ENCODE assay signal across 4 worm cellular contexts in the genomic region with DNA sequence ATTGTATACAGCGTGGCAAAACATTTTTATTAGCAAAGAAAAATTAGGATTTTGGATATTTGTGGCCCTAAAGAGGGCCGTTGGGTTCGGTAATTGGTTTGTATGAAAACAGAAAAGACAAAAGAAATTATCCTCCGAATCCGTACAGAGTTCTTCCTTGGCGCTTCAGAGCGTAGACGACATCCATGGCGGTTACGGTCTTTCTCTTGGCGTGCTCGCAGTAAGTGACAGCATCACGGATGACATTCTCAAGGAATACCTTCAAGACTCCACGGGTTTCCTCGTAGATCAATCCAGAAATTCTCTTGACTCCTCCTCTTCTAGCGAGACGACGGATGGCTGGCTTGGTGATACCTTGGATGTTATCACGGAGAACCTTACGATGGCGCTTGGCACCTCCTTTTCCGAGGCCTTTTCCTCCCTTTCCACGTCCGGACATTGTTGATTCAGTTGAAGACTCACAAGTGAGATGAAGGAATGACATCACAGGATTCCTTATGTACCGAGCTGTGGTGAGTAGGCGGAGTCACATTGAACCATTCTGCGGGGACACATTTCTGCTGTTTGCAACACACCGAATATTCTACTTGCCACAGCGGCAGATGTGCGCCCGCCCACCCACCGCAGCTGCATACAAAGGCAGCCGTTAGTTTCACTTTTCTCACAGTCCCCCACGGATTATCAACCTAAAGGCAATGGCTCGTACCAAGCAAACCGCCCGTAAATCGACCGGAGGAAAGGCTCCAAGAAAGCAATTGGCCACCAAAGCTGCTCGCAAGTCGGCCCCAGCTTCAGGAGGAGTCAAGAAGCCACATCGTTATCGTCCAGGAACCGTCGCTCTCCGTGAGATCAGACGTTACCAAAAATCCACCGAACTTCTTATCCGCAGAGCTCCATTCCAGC.
TF ChIP-seq lines count a peak whose summit lies in the region.

A gene (minus strand): TSS at position 439 of the 903 bp plus-strand sequence.
A gene (plus strand): TSS at position 696 of the 903 bp plus-strand sequence.

TF ChIP-seq in whole organism, L1 larva, 84 proteins besides CTCF, POLR2A, EP300 and RAD21 (continued from another document and continues in another):
- TF ChIP-seq Y116A8C.19 (tag; optimal IDR thresholded peaks at IDR 0.05; lab: Kevin White, UChicago; ENCODE audit: borderline replicate concordance) = no peak
- TF ChIP-seq vab-15 (tag; optimal IDR thresholded peaks at IDR 0.05; lab: Kevin White, UChicago) = no peak
- TF ChIP-seq tlp-1 (tag; optimal IDR thresholded peaks at IDR 0.05; lab: Kevin White, UChicago) = no peak
- peak; percentile 67 for TF ChIP-seq lin-14 (GFP tag; optimal IDR thresholded peaks at IDR 0.05; lab: Kevin White, UChicago)
- TF ChIP-seq unc-130 (tag; optimal IDR thresholded peaks at IDR 0.05; lab: Kevin White, UChicago) = no peak
- TF ChIP-seq lsy-2 (tag; optimal IDR thresholded peaks at IDR 0.05; lab: Kevin White, UChicago) = no peak
- peak; percentile 68 for TF ChIP-seq swsn-7 (tag; optimal IDR thresholded peaks at IDR 0.05; lab: Kevin White, UChicago)
- no peak for TF ChIP-seq mdl-1 (tag; optimal IDR thresholded peaks at IDR 0.05; lab: Kevin White, UChicago)
- TF ChIP-seq skn-1 (tag; optimal IDR thresholded peaks at IDR 0.05; lab: Kevin White, UChicago) = no peak
- no peak for TF ChIP-seq hpl-2 (GFP tag; optimal IDR thresholded peaks at IDR 0.05; lab: Kevin White, UChicago)
- peak; percentile 41 for TF ChIP-seq nhr-19 (GFP tag; conservative IDR thresholded peaks at IDR 0.05; lab: Robert Waterston, UW)
- TF ChIP-seq fkh-8 (tag; optimal IDR thresholded peaks at IDR 0.05; lab: Kevin White, UChicago) = no peak
- TF ChIP-seq dsc-1 (tag; optimal IDR thresholded peaks at IDR 0.05; lab: Kevin White, UChicago) = no peak
- TF ChIP-seq egl-13 (tag; optimal IDR thresholded peaks at IDR 0.05; lab: Kevin White, UChicago) = no peak
- no peak for TF ChIP-seq lin-13 (GFP tag; optimal IDR thresholded peaks at IDR 0.05; lab: Kevin White, UChicago)
- TF ChIP-seq aha-1 (tag; optimal IDR thresholded peaks at IDR 0.05; lab: Kevin White, UChicago) = no peak
- no peak for TF ChIP-seq ceh-90 (tag; optimal IDR thresholded peaks at IDR 0.05; lab: Kevin White, UChicago)
- TF ChIP-seq nhr-76 (tag; optimal IDR thresholded peaks at IDR 0.05; lab: Kevin White, UChicago) = no peak
- TF ChIP-seq unc-98 (GFP tag; IDR thresholded peaks at IDR 0.05; lab: Robert Waterston, UW) = no peak
- TF ChIP-seq ceh-8 (GFP tag; optimal IDR thresholded peaks at IDR 0.05; lab: Kevin White, UChicago) = no peak
- TF ChIP-seq sup-37 (GFP tag; optimal IDR thresholded peaks at IDR 0.05; lab: Kevin White, UChicago) = no peak
- TF ChIP-seq nhr-237 (tag; optimal IDR thresholded peaks at IDR 0.05; lab: Kevin White, UChicago) = no peak
- no peak for TF ChIP-seq nhr-47 (tag; optimal IDR thresholded peaks at IDR 0.05; lab: Kevin White, UChicago)
- no peak for TF ChIP-seq fkh-4 (tag; optimal IDR thresholded peaks at IDR 0.05; lab: Kevin White, UChicago; ENCODE audit: borderline replicate concordance)
- no peak for TF ChIP-seq pag-3 (tag; optimal IDR thresholded peaks at IDR 0.05; lab: Kevin White, UChicago; ENCODE audit: borderline replicate concordance, insufficient read depth)
- TF ChIP-seq nhr-85 (tag; lab: Kevin White, UChicago) = peak; percentile 79
- TF ChIP-seq elt-3 (tag; optimal IDR thresholded peaks at IDR 0.05; lab: Kevin White, UChicago) = no peak
- TF ChIP-seq ztf-11 (tag; optimal IDR thresholded peaks at IDR 0.05; lab: Kevin White, UChicago) = peak in 1 of 2 experiments; percentile 93
- no peak for TF ChIP-seq C34B4.2 (tag; optimal IDR thresholded peaks at IDR 0.05; lab: Kevin White, UChicago)
- no peak for TF ChIP-seq dpl-1 (GFP tag; optimal IDR thresholded peaks at IDR 0.05; lab: Kevin White, UChicago)
- no peak for TF ChIP-seq ztf-4 (tag; optimal IDR thresholded peaks at IDR 0.05; lab: Kevin White, UChicago)

TF ChIP-seq in whole organism, L3 larva, 47 proteins besides CTCF, POLR2A, EP300 and RAD21 (continued from another document):
- TF ChIP-seq pha-4 (tag; optimal IDR thresholded peaks at IDR 0.05; lab: Kevin White, UChicago) = peak; percentile 43
- no peak for TF ChIP-seq nhr-237 (tag; optimal IDR thresholded peaks at IDR 0.05; lab: Kevin White, UChicago)
- TF ChIP-seq mml-1 (tag; optimal IDR thresholded peaks at IDR 0.05; lab: Kevin White, UChicago) = no peak
- no peak for TF ChIP-seq fos-1 (tag; optimal IDR thresholded peaks at IDR 0.05; lab: Kevin White, UChicago)
- no peak for TF ChIP-seq eor-1 (tag; optimal IDR thresholded peaks at IDR 0.05; lab: Kevin White, UChicago)
- peak; percentile 33 for TF ChIP-seq pqm-1 (tag; optimal IDR thresholded peaks at IDR 0.05; lab: Kevin White, UChicago)
- peak; percentile 6 for TF ChIP-seq lsy-12 (tag; optimal IDR thresholded peaks at IDR 0.05; lab: Kevin White, UChicago)
- no peak for TF ChIP-seq unc-62 (GFP tag; optimal IDR thresholded peaks at IDR 0.05; lab: Kevin White, UChicago)
- TF ChIP-seq nhr-12 (tag; optimal IDR thresholded peaks at IDR 0.05; lab: Kevin White, UChicago) = no peak
- no peak for TF ChIP-seq nhr-67 (tag; optimal IDR thresholded peaks at IDR 0.05; lab: Kevin White, UChicago)
- TF ChIP-seq jun-1 (tag; optimal IDR thresholded peaks at IDR 0.05; lab: Kevin White, UChicago) = no peak
- no peak for TF ChIP-seq fkh-2 (tag; optimal IDR thresholded peaks at IDR 0.05; lab: Kevin White, UChicago)
- no peak for TF ChIP-seq fkh-10 (GFP tag; optimal IDR thresholded peaks at IDR 0.05; lab: Kevin White, UChicago)
- TF ChIP-seq ztf-4 (tag; optimal IDR thresholded peaks at IDR 0.05; lab: Kevin White, UChicago) = no peak
- no peak for TF ChIP-seq ceh-9 (tag; optimal IDR thresholded peaks at IDR 0.05; lab: Kevin White, UChicago)
- TF ChIP-seq mdl-1 (tag; optimal IDR thresholded peaks at IDR 0.05; lab: Kevin White, UChicago) = no peak
TF ChIP-seq in whole organism, L3 larva: peak in this region for 8.

TF ChIP-seq in whole organism, early embryonic, 17 proteins besides CTCF, POLR2A, EP300 and RAD21 (continued from another document):
- 0 out of 2 replicates have a peak, but pooled peaks have one; percentile 45 for TF ChIP-seq scrt-1 (GFP tag; IDR thresholded peaks at IDR 0.05; lab: Robert Waterston, UW)

TF ChIP-seq in whole organism, young adult, 124 proteins besides CTCF, POLR2A, EP300 and RAD21 (continued from another document and continues in another):
- TF ChIP-seq snpc-1.3 (tag; optimal IDR thresholded peaks at IDR 0.05; lab: Kevin White, UChicago; ENCODE audit: insufficient read depth) (peak; percentile 79), T26A5.8 (tag; optimal IDR thresholded peaks at IDR 0.05; lab: Kevin White, UChicago) (no peak), ZK185.1 (tag; optimal IDR thresholded peaks at IDR 0.05; lab: Kevin White, UChicago; ENCODE audit: poor library complexity, severe bottlenecking) (no peak), lin-26 (GFP tag; IDR thresholded peaks at IDR 0.05; lab: Robert Waterston, UW) (peak; percentile 95), zfh-2 (GFP tag; conservative IDR thresholded peaks at IDR 0.05; lab: Robert Waterston, UW) (no peak; the same call in 1 of the 2 replicates), snpc-4 (GFP tag; optimal IDR thresholded peaks at IDR 0.05; lab: Kevin White, UChicago) (peak; percentile 35), snpc-4 (tag; optimal IDR thresholded peaks at IDR 0.05; lab: Kevin White, UChicago) (peak; percentile 4 to 64 (median 48)), attf-6 (GFP tag; IDR thresholded peaks at IDR 0.05; lab: Robert Waterston, UW) (peak; percentile 81), ama-1 (optimal IDR thresholded peaks at IDR 0.05; lab: Kevin White, UChicago) (no peak), ama-1 (GFP tag; optimal IDR thresholded peaks at IDR 0.05; lab: Kevin White, UChicago) (peak in 1 of 2 experiments; percentile 83), gei-17 (GFP tag; optimal IDR thresholded peaks at IDR 0.05; lab: Kevin White, UChicago) (no peak), mel-28 (tag; optimal IDR thresholded peaks at IDR 0.05; lab: Kevin White, UChicago; ENCODE audit: borderline replicate concordance) (no peak), Y67H2A.10 (GFP tag; conservative IDR thresholded peaks at IDR 0.05; lab: Robert Waterston, UW) (no peak), hlh-12 (tag; optimal IDR thresholded peaks at IDR 0.05; lab: Kevin White, UChicago) (no peak), hsf-1 (GFP tag; IDR thresholded peaks at IDR 0.05; lab: Robert Waterston, UW) (peak; percentile 13), C17E4.6 (GFP tag; IDR thresholded peaks at IDR 0.05; lab: Robert Waterston, UW) (0 out of 2 replicates have a peak, but pooled peaks have one; percentile 18), ztf-3 (GFP tag; optimal IDR thresholded peaks at IDR 0.05; lab: Kevin White, UChicago) (no peak), dpl-1 (GFP tag; optimal IDR thresholded peaks at IDR 0.05; lab: Kevin White, UChicago) (no peak), F10E7.11 (tag; optimal IDR thresholded peaks at IDR 0.05; lab: Kevin White, UChicago) (no peak), somi-1 (GFP tag; optimal IDR thresholded peaks at IDR 0.05; lab: Kevin White, UChicago) (no peak), zim-3 (tag; optimal IDR thresholded peaks at IDR 0.05; lab: Kevin White, UChicago) (peak; percentile 59), rpc-1 (optimal IDR thresholded peaks at IDR 0.05; lab: Kevin White, UChicago) (no peak), rpc-1 (tag; optimal IDR thresholded peaks at IDR 0.05; lab: Kevin White, UChicago) (no peak), ztf-22 (GFP tag; optimal IDR thresholded peaks at IDR 0.05; lab: Kevin White, UChicago) (no peak), nhr-179 (tag; optimal IDR thresholded peaks at IDR 0.05; lab: Kevin White, UChicago) (no peak), ceh-58 (GFP tag; IDR thresholded peaks at IDR 0.05; lab: Robert Waterston, UW) (0 out of 2 replicates have a peak, but pooled peaks have one; percentile 38), nfya-1 (tag; optimal IDR thresholded peaks at IDR 0.05; lab: Kevin White, UChicago; ENCODE audit: borderline replicate concordance, insufficient read depth) (no peak), K12H6.12 (tag; optimal IDR thresholded peaks at IDR 0.05; lab: Kevin White, UChicago) (no peak), lir-1 (GFP tag; conservative IDR thresholded peaks at IDR 0.05; lab: Robert Waterston, UW) (no peak; the same call in 1 of the 2 replicates), ccch-3 (GFP tag; optimal IDR thresholded peaks at IDR 0.05; lab: Kevin White, UChicago) (no peak), Y53G8AR.9 (GFP tag; conservative IDR thresholded peaks at IDR 0.05; lab: Robert Waterston, UW) (peak; percentile 85), B0035.1 (tag; optimal IDR thresholded peaks at IDR 0.05; lab: Kevin White, UChicago) (no peak), xnd-1 (tag; optimal IDR thresholded peaks at IDR 0.05; lab: Kevin White, UChicago) (peak; percentile 20), nfyb-1 (GFP tag; IDR thresholded peaks at IDR 0.05; lab: Robert Waterston, UW) (no peak), Y79H2A.3 (GFP tag; conservative IDR thresholded peaks at IDR 0.05; lab: Robert Waterston, UW) (peak; percentile 93), repo-1 (tag; optimal IDR thresholded peaks at IDR 0.05; lab: Kevin White, UChicago) (no peak), sdz-38 (tag; optimal IDR thresholded peaks at IDR 0.05; lab: Kevin White, UChicago) (no peak), akir-1 (GFP tag; optimal IDR thresholded peaks at IDR 0.05; lab: Kevin White, UChicago) (no peak), rcor-1 (GFP tag; IDR thresholded peaks at IDR 0.05; lab: Robert Waterston, UW) (no peak; the same call in 1 of the 2 replicates), fkh-3 (tag; optimal IDR thresholded peaks at IDR 0.05; lab: Kevin White, UChicago) (no peak), cebp-1 (GFP tag; IDR thresholded peaks at IDR 0.05; lab: Robert Waterston, UW) (no peak), cebp-1 (tag; optimal IDR thresholded peaks at IDR 0.05; lab: Kevin White, UChicago) (peak; percentile 55), rec-8 (tag; optimal IDR thresholded peaks at IDR 0.05; lab: Kevin White, UChicago) (peak in 1 of 2 experiments; percentile 77), ztf-18 (tag; optimal IDR thresholded peaks at IDR 0.05; lab: Kevin White, UChicago) (peak; percentile 35), ets-4 (GFP tag; optimal IDR thresholded peaks at IDR 0.05; lab: Kevin White, UChicago) (no peak), mes-4 (tag; optimal IDR thresholded peaks at IDR 0.05; lab: Kevin White, UChicago) (peak; percentile 48), tlf-1 (GFP tag; optimal IDR thresholded peaks at IDR 0.05; lab: Kevin White, UChicago) (peak; percentile 76), lin-54 (GFP tag; optimal IDR thresholded peaks at IDR 0.05; lab: Kevin White, UChicago) (peak; percentile 44), F33H1.4 (GFP tag; IDR thresholded peaks at IDR 0.05; lab: Robert Waterston, UW) (0 out of 2 replicates have a peak, but pooled peaks have one; percentile 24), Y53F4B.3 (GFP tag; IDR thresholded peaks at IDR 0.05; lab: Robert Waterston, UW) (no peak), aptf-2 (GFP tag; conservative IDR thresholded peaks at IDR 0.05; lab: Robert Waterston, UW) (0 out of 2 replicates have a peak, but pooled peaks have one; percentile 12), ztf-26 (tag; optimal IDR thresholded peaks at IDR 0.05; lab: Kevin White, UChicago) (no peak), B0019.2 (GFP tag; conservative IDR thresholded peaks at IDR 0.05; lab: Robert Waterston, UW) (no peak), Y95B8A.8 (GFP tag; IDR thresholded peaks at IDR 0.05; lab: Robert Waterston, UW) (peak; percentile 82), lin-40 (tag; optimal IDR thresholded peaks at IDR 0.05; lab: Kevin White, UChicago) (no peak), athp-1 (tag; optimal IDR thresholded peaks at IDR 0.05; lab: Kevin White, UChicago) (peak; percentile 48), chd-7 (tag; optimal IDR thresholded peaks at IDR 0.05; lab: Kevin White, UChicago) (no peak), tbp1 (GFP tag; optimal IDR thresholded peaks at IDR 0.05; lab: Kevin White, UChicago) (peak; percentile 67), bed-1 (GFP tag; IDR thresholded peaks at IDR 0.05; lab: Robert Waterston, UW) (no peak), dox-1 (GFP tag; IDR thresholded peaks at IDR 0.05; lab: Robert Waterston, UW) (peak; percentile 93), ceh-79 (tag; optimal IDR thresholded peaks at IDR 0.05; lab: Kevin White, UChicago) (no peak), ekl-4 (GFP tag; IDR thresholded peaks at IDR 0.05; lab: Robert Waterston, UW) (peak; percentile 64; the same call in 1 of the 2 replicates), F49E8.2 (tag; optimal IDR thresholded peaks at IDR 0.05; lab: Kevin White, UChicago; ENCODE audit: insufficient read depth) (peak; percentile 91), dpff-1 (tag; optimal IDR thresholded peaks at IDR 0.05; lab: Kevin White, UChicago) (no peak), unc-130 (GFP tag; optimal IDR thresholded peaks at IDR 0.05; lab: Kevin White, UChicago) (peak; percentile 7), F23B12.7 (tag; optimal IDR thresholded peaks at IDR 0.05; lab: Kevin White, UChicago; ENCODE audit: insufficient read depth) (no peak), madf-3 (GFP tag; IDR thresholded peaks at IDR 0.05; lab: Robert Waterston, UW) (peak; percentile 62; the same call in 1 of the 2 replicates), die-1 (tag; optimal IDR thresholded peaks at IDR 0.05; lab: Kevin White, UChicago) (peak; percentile 43), let-607 (tag; optimal IDR thresholded peaks at IDR 0.05; lab: Kevin White, UChicago) (no peak), hlh-26 (GFP tag; conservative IDR thresholded peaks at IDR 0.05; lab: Robert Waterston, UW) (no peak), F37B4.10 (GFP tag; IDR thresholded peaks at IDR 0.05; lab: Robert Waterston, UW) (peak; percentile 61; the same call in 1 of the 2 replicates), mcd-1 (GFP tag; IDR thresholded peaks at IDR 0.05; lab: Robert Waterston, UW) (peak; percentile 40; the same call in 1 of the 2 replicates), sea-2 (GFP tag; IDR thresholded peaks at IDR 0.05; lab: Robert Waterston, UW) (no peak), ceh-100 (GFP tag; IDR thresholded peaks at IDR 0.05; lab: Robert Waterston, UW) (no peak; the same call in 1 of the 2 replicates), F52B5.7 (tag; optimal IDR thresholded peaks at IDR 0.05; lab: Kevin White, UChicago) (peak; percentile 12), efl-1 (GFP tag; optimal IDR thresholded peaks at IDR 0.05; lab: Kevin White, UChicago) (no peak)
